Worm (Caenorhabditis elegans): ENCODE results near the gene ubc-1.

DNA sequence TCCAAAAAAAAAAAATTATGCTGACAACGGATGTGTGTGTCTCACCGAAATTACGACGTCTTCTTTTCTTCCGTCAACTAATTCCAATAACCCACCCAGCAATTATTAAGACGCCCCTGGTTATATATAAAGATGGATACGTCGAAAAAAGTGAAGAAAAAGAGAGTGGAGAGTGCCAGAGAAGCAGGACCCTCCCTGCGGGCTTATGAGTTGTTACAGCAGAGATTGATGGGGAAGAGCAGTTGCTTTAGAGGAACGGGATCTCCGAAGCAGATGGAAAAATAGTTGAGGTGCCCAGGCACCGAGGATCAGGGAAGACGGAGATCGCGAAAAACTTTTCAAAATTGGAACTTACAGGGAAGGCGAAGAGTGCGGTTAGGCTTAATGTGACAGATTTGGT is 47.5 kb upstream of the ubc-1 start:
- TF ChIP-seq ref-1 (GFP tag; conservative IDR thresholded peaks at IDR 0.05), result no peak
- TF ChIP-seq med-1 (GFP tag; optimal IDR thresholded peaks at IDR 0.05; ENCODE audit: insufficient read depth), result no peak
- TF ChIP-seq flt-1 (GFP tag; IDR thresholded peaks at IDR 0.05), result no peak
